Fruit fly (Drosophila melanogaster): Measurements from ENCODE around the gene Cyp12c1.
A peak's percentile ranks its signal among the peaks of the same experiment; 100 is the strongest.

The Cyp12c1 gene

DNA sequence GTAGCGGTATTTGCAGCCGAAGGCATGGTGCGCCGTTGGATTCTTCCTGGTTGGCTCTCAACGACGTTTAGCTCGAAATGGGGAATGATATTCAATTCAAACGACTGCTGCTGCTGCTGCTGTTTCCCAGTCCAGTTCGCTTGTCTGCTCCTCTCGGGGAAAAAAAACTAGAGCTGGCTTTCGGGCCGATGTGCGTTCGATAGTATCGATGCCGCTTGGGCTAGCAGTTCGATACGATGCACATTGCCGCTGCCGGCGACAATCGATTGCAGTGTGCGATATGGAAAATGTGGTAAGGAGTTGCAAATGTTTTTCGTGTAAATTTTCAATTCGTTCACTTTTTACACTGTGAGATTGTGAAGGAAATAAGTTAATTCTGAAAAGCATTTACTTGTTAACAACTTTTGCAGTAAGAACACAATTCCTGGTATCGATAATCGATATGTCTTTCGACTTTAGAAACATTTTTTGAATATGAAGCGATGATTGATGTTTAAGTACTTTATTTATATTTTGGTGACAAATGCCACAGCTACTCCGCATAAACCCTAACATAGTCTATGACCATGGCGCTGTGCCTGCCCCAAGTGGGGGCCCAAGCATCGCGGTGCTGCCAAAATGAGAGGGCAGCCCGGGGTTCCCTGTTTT lies 13.0 kb downstream of the Cyp12c1 start, which contains the start of gene Capr:
Gene Capr (minus strand): TSS at position 339 of the 648 bp plus-strand sequence.
- no peak for TF ChIP-seq CG4730 (GFP tag; IDR thresholded peaks at IDR 0.05)
- peak; percentile 68; the same call in 1 of the 2 replicates for TF ChIP-seq NFAT (GFP tag; IDR thresholded peaks at IDR 0.05)
- TF ChIP-seq nmo (GFP tag; optimal IDR thresholded peaks at IDR 0.05), result peak; percentile 55
- peak; percentile 37 for TF ChIP-seq Lhr (GFP tag; optimal IDR thresholded peaks at IDR 0.05)
- TF ChIP-seq CG15514 (GFP tag; optimal IDR thresholded peaks at IDR 0.05), result peak; percentile 84
- TF ChIP-seq CG6813 (GFP tag; optimal IDR thresholded peaks at IDR 0.05), result no peak
- no peak for TF ChIP-seq eve (GFP tag; optimal IDR thresholded peaks at IDR 0.05)
- peak; percentile 5 for TF ChIP-seq Fer1 (GFP tag; optimal IDR thresholded peaks at IDR 0.05)
- TF ChIP-seq klu (GFP tag; IDR thresholded peaks at IDR 0.05), result no peak
- TF ChIP-seq CG16863 (GFP tag; optimal IDR thresholded peaks at IDR 0.05), result no peak
- TF ChIP-seq Ets97D (GFP tag; optimal IDR thresholded peaks at IDR 0.05), result peak; percentile 69
- peak; percentile 100 for TF ChIP-seq mld (GFP tag; IDR thresholded peaks at IDR 0.05; ENCODE audit: partially characterized antibody)
- TF ChIP-seq twi (tag; optimal IDR thresholded peaks at IDR 0.05), result peak; percentile 30
- peak; percentile 69 for TF ChIP-seq CG11504 (tag; optimal IDR thresholded peaks at IDR 0.05)
- TF ChIP-seq bigmax (GFP tag; optimal IDR thresholded peaks at IDR 0.05), result peak; percentile 6
- peak in 1 of 3 experiments; percentile 61 for TF ChIP-seq Stat92E (GFP tag; optimal IDR thresholded peaks at IDR 0.05)
- TF ChIP-seq trh (GFP tag; optimal IDR thresholded peaks at IDR 0.05), result no peak
- no peak for TF ChIP-seq CG12236 (GFP tag; optimal IDR thresholded peaks at IDR 0.05)
- peak; percentile 57 for TF ChIP-seq CG4282 (GFP tag; optimal IDR thresholded peaks at IDR 0.05)
- no peak for TF ChIP-seq Sox100B (GFP tag; optimal IDR thresholded peaks at IDR 0.05)
- peak; percentile 86 for TF ChIP-seq E2f2 (GFP tag; IDR thresholded peaks at IDR 0.05)
- TF ChIP-seq Camta (GFP tag; optimal IDR thresholded peaks at IDR 0.05), result peak; percentile 10
- peak; percentile 100 for TF ChIP-seq vnd (GFP tag; IDR thresholded peaks at IDR 0.05; ENCODE audit: partially characterized antibody)
- peak; percentile 66 for TF ChIP-seq CG13624 (GFP tag; optimal IDR thresholded peaks at IDR 0.05)
- TF ChIP-seq bbx (GFP tag; IDR thresholded peaks at IDR 0.05; ENCODE audit: partially characterized antibody), result peak; percentile 100
- no peak for TF ChIP-seq gsb-n (tag; optimal IDR thresholded peaks at IDR 0.05)
- peak; percentile 15 for TF ChIP-seq zf30C (GFP tag; optimal IDR thresholded peaks at IDR 0.05)
- no peak for TF ChIP-seq CG7271 (tag; optimal IDR thresholded peaks at IDR 0.05)
- TF ChIP-seq CG4328 (GFP tag; optimal IDR thresholded peaks at IDR 0.05), result no peak
- no peak for TF ChIP-seq CG7357 (GFP tag; IDR thresholded peaks at IDR 0.05)
- peak; percentile 51 for TF ChIP-seq CG9797 (GFP tag; optimal IDR thresholded peaks at IDR 0.05)
- TF ChIP-seq HLH54F (GFP tag; optimal IDR thresholded peaks at IDR 0.05), result peak; percentile 13
- TF ChIP-seq CG18476 (GFP tag; optimal IDR thresholded peaks at IDR 0.05), result no peak
- TF ChIP-seq CG2120 (GFP tag; optimal IDR thresholded peaks at IDR 0.05), result peak; percentile 24
- no peak for TF ChIP-seq en (GFP tag; optimal IDR thresholded peaks at IDR 0.05)
- TF ChIP-seq CG15479 (GFP tag; optimal IDR thresholded peaks at IDR 0.05), result no peak
- peak; percentile 64; the same call in 1 of the 2 replicates for TF ChIP-seq rib (GFP tag; IDR thresholded peaks at IDR 0.05)
- peak; percentile 93 for TF ChIP-seq pzg (GFP tag; optimal IDR thresholded peaks at IDR 0.05)
- TF ChIP-seq cad (GFP tag; optimal IDR thresholded peaks at IDR 0.05), result no peak
- TF ChIP-seq CG31441 (GFP tag; IDR thresholded peaks at IDR 0.05), result 0 out of 2 replicates have a peak, but pooled peaks have one; percentile 1
- TF ChIP-seq CG30020 (tag; optimal IDR thresholded peaks at IDR 0.05), result peak; percentile 42
- TF ChIP-seq Chrac-16 (GFP tag; optimal IDR thresholded peaks at IDR 0.05), result peak; percentile 5
- TF ChIP-seq MTF-1 (GFP tag; optimal IDR thresholded peaks at IDR 0.05; ENCODE audit: borderline replicate concordance), result no peak
- TF ChIP-seq gro (GFP tag; optimal IDR thresholded peaks at IDR 0.05), result peak; percentile 68
- TF ChIP-seq ara (GFP tag; IDR thresholded peaks at IDR 0.05), result no peak
- no peak for TF ChIP-seq HHEX (GFP tag; optimal IDR thresholded peaks at IDR 0.05)
- TF ChIP-seq CG1602 (GFP tag; optimal IDR thresholded peaks at IDR 0.05), result peak; percentile 12
- peak; percentile 83 for TF ChIP-seq CG1603 (tag; optimal IDR thresholded peaks at IDR 0.05)
- peak; percentile 29 for TF ChIP-seq Hmr (GFP tag; optimal IDR thresholded peaks at IDR 0.05)

All from whole organism, embryonic.